Fruit fly (Drosophila melanogaster) Kc167 (cell line): ENCODE measurements around the gene CG8051.

Source experiments
- Myc ChIP-seq: fragments of >200 bp; optimal IDR thresholded peaks from 2 replicates; lab custom pipeline; 2017; ENCODE audit warnings: missing external identifiers
- Sin3A ChIP-seq: fragments of >200 bp; optimal IDR thresholded peaks from 2 replicates; lab custom pipeline; 2018; ENCODE audit warnings: missing external identifiers
- h ChIP-seq: fragments of >200 bp; optimal IDR thresholded peaks from 3 replicates; lab custom pipeline; 2018; ENCODE audit warnings: missing external identifiers
- insv ChIP-seq: fragments of >200 bp; optimal IDR thresholded peaks from 3 replicates; lab custom pipeline; 2018; ENCODE audit warnings: missing external identifiers
- psq ChIP-seq: fragments of >200 bp; optimal IDR thresholded peaks from 2 replicates; lab custom pipeline; 2017; ENCODE audit warnings: missing external identifiers
- ttk ChIP-seq: sonication (Bioruptor generic); optimal IDR thresholded peaks from 2 replicates; lab custom pipeline; 2017; ENCODE audit warnings: missing external identifiers

CG8051 gene

dm6 chrX:19260696-19260989, 47.1 kb downstream of the CG8051 start:
- TF ChIP-seq Sin3A, result no peak
- no peak for TF ChIP-seq psq
- TF ChIP-seq ttk (lab: Kevin White, UChicago), result no peak
- TF ChIP-seq insv (lab: Kevin White, UChicago), result no peak
- TF ChIP-seq h (lab: Kevin White, UChicago), result no peak
- TF ChIP-seq Myc (lab: Kevin White, UChicago), result no peak

- TF ChIP-seq insv (lab: Kevin White, UChicago), result no peak
- no peak for TF ChIP-seq Sin3A
- no peak for TF ChIP-seq Myc (lab: Kevin White, UChicago)
- no peak for TF ChIP-seq h (lab: Kevin White, UChicago)
- no peak for TF ChIP-seq psq
- TF ChIP-seq ttk (lab: Kevin White, UChicago), result no peak
These were observed 47.7 kb downstream of the CG8051 start for dm6 chrX:19259802-19260695.
